Fruit fly (Drosophila melanogaster): ENCODE data around the gene CG3857.

CG3857 gene

dm6 chrX:1907727-1908264 is 32.0 kb downstream of the CG3857 start, which contains the start of gene mip130 (continued):
- TF ChIP-seq ab (GFP tag; optimal IDR thresholded peaks at IDR 0.05) (no peak), CG8765 (GFP tag; IDR thresholded peaks at IDR 0.05) (no peak), so (GFP tag; IDR thresholded peaks at IDR 0.05) (no peak), CG4328 (GFP tag; optimal IDR thresholded peaks at IDR 0.05) (no peak), CG9437 (GFP tag; optimal IDR thresholded peaks at IDR 0.05) (peak; percentile 9), br (optimal IDR thresholded peaks at IDR 0.05) (no peak), CG31441 (GFP tag; IDR thresholded peaks at IDR 0.05) (peak; percentile 44; the same call in 1 of the 2 replicates), insv (GFP tag; optimal IDR thresholded peaks at IDR 0.05) (peak in 1 of 2 experiments; percentile 14), amos (GFP tag; IDR thresholded peaks at IDR 0.05; ENCODE audit: partially characterized antibody) (peak; percentile 66), Tbp (GFP tag; optimal IDR thresholded peaks at IDR 0.05) (no peak), CG7963 (GFP tag; IDR thresholded peaks at IDR 0.05; ENCODE audit: partially characterized antibody) (0 out of 3 replicates have a peak, but pooled peaks have one; percentile 12), CG4282 (GFP tag; optimal IDR thresholded peaks at IDR 0.05) (no peak), CG15514 (GFP tag; optimal IDR thresholded peaks at IDR 0.05) (no peak), ranshi (GFP tag; IDR thresholded peaks at IDR 0.05) (0 out of 2 replicates have a peak, but pooled peaks have one; percentile 41), scrt (GFP tag; optimal IDR thresholded peaks at IDR 0.05) (no peak), gsb (GFP tag; IDR thresholded peaks at IDR 0.05) (no peak), stwl (tag; optimal IDR thresholded peaks at IDR 0.05) (peak; percentile 42), Hr78 (GFP tag; optimal IDR thresholded peaks at IDR 0.05) (no peak), Lpt (GFP tag; optimal IDR thresholded peaks at IDR 0.05) (no peak), sisA (GFP tag; IDR thresholded peaks at IDR 0.05) (peak; percentile 55), CG12236 (GFP tag; optimal IDR thresholded peaks at IDR 0.05) (no peak), Hsf (GFP tag; optimal IDR thresholded peaks at IDR 0.05) (peak; percentile 9), Doc2 (GFP tag; IDR thresholded peaks at IDR 0.05) (no peak), gcm (GFP tag; optimal IDR thresholded peaks at IDR 0.05) (peak; percentile 22), pros (GFP tag; optimal IDR thresholded peaks at IDR 0.05) (no peak), slou (GFP tag; optimal IDR thresholded peaks at IDR 0.05) (no peak), mam (GFP tag; optimal IDR thresholded peaks at IDR 0.05) (peak; percentile 50), az2 (GFP tag; optimal IDR thresholded peaks at IDR 0.05) (no peak), zf30C (GFP tag; optimal IDR thresholded peaks at IDR 0.05) (no peak), disco-r (GFP tag; optimal IDR thresholded peaks at IDR 0.05) (no peak), CG9876 (GFP tag; optimal IDR thresholded peaks at IDR 0.05) (no peak), knrl (GFP tag; IDR thresholded peaks at IDR 0.05; ENCODE audit: partially characterized antibody) (peak; percentile 74; the same call in 2 of the 3 replicates), lmd (GFP tag; IDR thresholded peaks at IDR 0.05) (peak; percentile 45; the same call in 1 of the 2 replicates)

DNA sequence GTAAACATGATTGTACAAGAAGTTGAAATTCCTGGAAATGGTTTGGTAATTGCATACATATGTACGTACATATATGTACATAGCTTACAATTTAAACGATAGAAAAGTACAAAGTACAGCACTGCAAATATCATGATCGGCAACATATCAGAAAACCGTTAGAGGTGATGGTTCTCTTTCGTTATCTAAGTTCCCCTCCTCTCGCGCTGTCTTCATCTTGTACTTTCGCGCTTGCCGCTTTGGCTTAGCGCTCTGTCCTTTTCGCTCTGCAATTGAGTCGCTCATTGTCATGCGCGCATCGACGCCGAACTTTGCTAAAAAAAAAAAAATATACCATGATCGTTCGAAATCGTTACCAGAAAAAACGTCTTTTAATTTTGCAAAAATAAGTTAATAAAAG is 35.9 kb downstream of the CG3857 start:
- TF ChIP-seq Ada2b (GFP tag; IDR thresholded peaks at IDR 0.05) (no peak), CG6654 (GFP tag; optimal IDR thresholded peaks at IDR 0.05) (no peak), CG6854 (GFP tag; optimal IDR thresholded peaks at IDR 0.05) (no peak), CG17186 (GFP tag; optimal IDR thresholded peaks at IDR 0.05) (no peak), CG9932 (GFP tag; IDR thresholded peaks at IDR 0.05) (no peak), CG18619 (GFP tag; optimal IDR thresholded peaks at IDR 0.05) (no peak), NK7.1 (GFP tag; optimal IDR thresholded peaks at IDR 0.05) (no peak), CG15514 (GFP tag; optimal IDR thresholded peaks at IDR 0.05) (no peak)

Data from whole organism, embryonic.